Fruit fly (Drosophila melanogaster): ENCODE data around the gene CG6321.

CG6321 gene

DNA sequence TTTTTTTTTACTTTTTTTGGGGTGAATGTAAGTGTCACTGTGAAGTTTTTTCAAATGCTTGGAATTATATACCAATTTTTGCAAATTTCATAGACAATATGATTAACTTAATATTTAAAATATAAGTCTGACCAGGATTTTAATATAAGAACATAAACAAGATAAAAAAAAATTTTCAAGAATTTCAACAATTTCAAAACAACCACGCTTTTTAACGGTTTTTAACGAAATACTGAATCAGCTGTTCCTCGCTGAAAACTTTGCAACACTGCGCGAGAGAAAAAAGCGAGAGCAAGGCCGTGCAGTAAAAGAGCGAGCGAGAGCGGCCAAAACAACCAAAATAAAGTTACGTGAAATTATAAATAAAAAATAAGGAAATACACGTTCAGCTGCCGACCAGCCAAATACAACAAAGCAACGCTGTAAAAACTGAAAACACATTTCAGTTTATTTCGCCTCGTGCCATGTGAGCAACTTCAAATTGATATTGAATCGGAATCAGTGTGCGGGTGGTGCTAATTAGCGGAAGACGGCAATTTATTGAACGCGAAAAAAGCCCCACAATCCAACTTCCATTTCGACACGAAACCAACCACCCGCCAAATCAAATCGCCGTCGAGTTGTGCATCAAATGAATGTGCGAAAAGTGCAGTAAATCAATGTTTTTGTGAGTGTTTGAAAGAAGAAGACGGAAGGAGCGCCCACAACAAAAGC, 35.3 kb upstream of the CG6321 start, which contains the start of the genes CG46439, Iyd and CG33947 (continued):
- TF ChIP-seq YL-1 (GFP tag; optimal IDR thresholded peaks at IDR 0.05): no peak
- TF ChIP-seq org-1 (GFP tag; optimal IDR thresholded peaks at IDR 0.05): no peak
- no peak for TF ChIP-seq CG10147 (GFP tag; optimal IDR thresholded peaks at IDR 0.05)
- peak; percentile 89 for TF ChIP-seq Med (GFP tag)
- TF ChIP-seq pan (optimal IDR thresholded peaks at IDR 0.05): no peak
- TF ChIP-seq pan (GFP tag; optimal IDR thresholded peaks at IDR 0.05 in 1 of 2, IDR thresholded peaks at IDR 0.05 in 1 of 2): no peak
- TF ChIP-seq gce (GFP tag; IDR thresholded peaks at IDR 0.05): 0 out of 3 replicates have a peak, but pooled peaks have one; percentile 41
- TF ChIP-seq bsh (GFP tag; optimal IDR thresholded peaks at IDR 0.05): peak in 1 of 2 experiments; percentile 77
- TF ChIP-seq klu (GFP tag; IDR thresholded peaks at IDR 0.05): no peak
- TF ChIP-seq CG7987 (GFP tag; optimal IDR thresholded peaks at IDR 0.05): no peak
- no peak for TF ChIP-seq CG7745 (tag; optimal IDR thresholded peaks at IDR 0.05)
- TF ChIP-seq CG17568 (GFP tag; optimal IDR thresholded peaks at IDR 0.05): peak; percentile 25
- TF ChIP-seq Hr78 (GFP tag; optimal IDR thresholded peaks at IDR 0.05): no peak
- TF ChIP-seq ap (GFP tag; IDR thresholded peaks at IDR 0.05): no peak
- no peak for TF ChIP-seq CG14014 (GFP tag; IDR thresholded peaks at IDR 0.05)
- TF ChIP-seq Taf1 (GFP tag; IDR thresholded peaks at IDR 0.05): no peak
- no peak for TF ChIP-seq CG18619 (GFP tag; optimal IDR thresholded peaks at IDR 0.05)
- no peak for TF ChIP-seq luna (GFP tag; optimal IDR thresholded peaks at IDR 0.05)
- TF ChIP-seq CG2678 (tag; optimal IDR thresholded peaks at IDR 0.05): no peak
- TF ChIP-seq ro (GFP tag; IDR thresholded peaks at IDR 0.05): no peak
- no peak for TF ChIP-seq Sin3A (optimal IDR thresholded peaks at IDR 0.05)
- no peak for TF ChIP-seq gfzf (GFP tag; optimal IDR thresholded peaks at IDR 0.05)
- peak; percentile 37 for TF ChIP-seq CG2116 (GFP tag; optimal IDR thresholded peaks at IDR 0.05)
- TF ChIP-seq Fer1 (GFP tag; optimal IDR thresholded peaks at IDR 0.05): peak; percentile 70
- no peak for TF ChIP-seq p53 (GFP tag; optimal IDR thresholded peaks at IDR 0.05)
- no peak for TF ChIP-seq Mad (GFP tag; optimal IDR thresholded peaks at IDR 0.05)
- no peak for TF ChIP-seq CG3847 (GFP tag; IDR thresholded peaks at IDR 0.05)
- no peak for TF ChIP-seq lola (GFP tag; optimal IDR thresholded peaks at IDR 0.05)
- TF ChIP-seq CG32532 (GFP tag; IDR thresholded peaks at IDR 0.05): peak; percentile 42; the same call in 1 of the 2 replicates
- TF ChIP-seq CG2889 (GFP tag; IDR thresholded peaks at IDR 0.05): no peak
- TF ChIP-seq CG11560 (tag; IDR thresholded peaks at IDR 0.05): no peak
- TF ChIP-seq CG1647 (GFP tag; optimal IDR thresholded peaks at IDR 0.05): no peak
- TF ChIP-seq Dref (GFP tag; IDR thresholded peaks at IDR 0.05): no peak
- no peak for TF ChIP-seq salm (tag; optimal IDR thresholded peaks at IDR 0.05)
- no peak for TF ChIP-seq crol (GFP tag; IDR thresholded peaks at IDR 0.05)
- TF ChIP-seq pros (GFP tag; optimal IDR thresholded peaks at IDR 0.05): peak; percentile 37
- TF ChIP-seq CG12155 (GFP tag; optimal IDR thresholded peaks at IDR 0.05): no peak
- TF ChIP-seq CG13123 (GFP tag; optimal IDR thresholded peaks at IDR 0.05): no peak
- TF ChIP-seq rib (GFP tag; IDR thresholded peaks at IDR 0.05): 0 out of 2 replicates have a peak, but pooled peaks have one; percentile 26
- TF ChIP-seq Opbp (GFP tag; IDR thresholded peaks at IDR 0.05; ENCODE audit: partially characterized antibody): no peak
- TF ChIP-seq CG4404 (GFP tag; IDR thresholded peaks at IDR 0.05): no peak
- peak; percentile 6 for TF ChIP-seq B-H2 (GFP tag; optimal IDR thresholded peaks at IDR 0.05)
- TF ChIP-seq Lhr (GFP tag; optimal IDR thresholded peaks at IDR 0.05): no peak
- no peak for TF ChIP-seq CG18476 (GFP tag; optimal IDR thresholded peaks at IDR 0.05)
- no peak for TF ChIP-seq dysf (GFP tag; IDR thresholded peaks at IDR 0.05)
- no peak for TF ChIP-seq CG4328 (GFP tag; optimal IDR thresholded peaks at IDR 0.05)
- TF ChIP-seq nerfin-2 (GFP tag; IDR thresholded peaks at IDR 0.05; ENCODE audit: partially characterized antibody): no peak
- TF ChIP-seq Antp (GFP tag; optimal IDR thresholded peaks at IDR 0.05): no peak
- TF ChIP-seq CG6791 (GFP tag; IDR thresholded peaks at IDR 0.05; ENCODE audit: partially characterized antibody): no peak
- no peak for TF ChIP-seq CG10565 (GFP tag; optimal IDR thresholded peaks at IDR 0.05)

Data from whole organism, embryonic.